Worm (Caenorhabditis elegans) whole organism, L3 larva: ENCODE measurements around the gene Y46G5A.29.

Experiments
- R02D3.7 ChIP-seq: fragments of 150-350 bp; optimal IDR thresholded peaks from 2 replicates; lab custom pipeline; 2014; ENCODE audit warnings: missing biosample characterization, missing genetic modification characterization
- ZK546.5 ChIP-seq: sonication (generic microtip); optimal IDR thresholded peaks from 2 replicates; lab custom pipeline; 2017; ENCODE audit warnings: missing biosample characterization, missing genetic modification characterization
- aly-2 ChIP-seq: fragments of 150-350 bp; optimal IDR thresholded peaks from 2 replicates; lab custom pipeline; 2014; ENCODE audit warnings: missing biosample characterization, missing genetic modification characterization
- ama-1 ChIP-seq: fragments of 150-350 bp; optimal IDR thresholded peaks from 2 replicates; lab custom pipeline; 2018
- ceh-16 ChIP-seq: sonication (generic microtip); optimal IDR thresholded peaks from 2 replicates; lab custom pipeline; 2017; ENCODE audit warnings: missing biosample characterization, missing genetic modification characterization
- ceh-28 ChIP-seq: fragments of 150-350 bp; optimal IDR thresholded peaks from 2 replicates; lab custom pipeline; 2014; ENCODE audit warnings: missing biosample characterization, missing genetic modification reagents, missing genetic modification characterization
- ceh-82 ChIP-seq: fragments of 150-350 bp; optimal IDR thresholded peaks from 2 replicates; lab custom pipeline; 2014; ENCODE audit warnings: missing biosample characterization, missing genetic modification characterization
- ceh-9 ChIP-seq: sonication (generic microtip); optimal IDR thresholded peaks from 2 replicates; lab custom pipeline; 2018; ENCODE audit warnings: missing biosample characterization, missing genetic modification characterization
- daf-12 ChIP-seq: fragments of 150-350 bp; optimal IDR thresholded peaks from 2 replicates; lab custom pipeline; 2014; ENCODE audit warnings: missing biosample characterization, missing genetic modification reagents, missing genetic modification characterization
- egl-27 ChIP-seq: sonication (generic microtip); optimal IDR thresholded peaks from 4 replicates; lab custom pipeline; 2017; ENCODE audit warnings: missing biosample characterization, missing genetic modification reagents, missing genetic modification characterization
- egl-5 ChIP-seq: fragments of 150-350 bp; optimal IDR thresholded peaks from 2 replicates; lab custom pipeline; 2017; ENCODE audit warnings: missing biosample characterization, missing genetic modification reagents, missing genetic modification characterization, inconsistent platforms
- elt-1 ChIP-seq: fragments of 150-350 bp; optimal IDR thresholded peaks from 2 replicates; lab custom pipeline; 2014; ENCODE audit warnings: missing biosample characterization, missing genetic modification characterization
- elt-2 ChIP-seq: sonication (generic microtip); optimal IDR thresholded peaks from 2 replicates; lab custom pipeline; 2016; ENCODE audit warnings: missing genetic modification reagents, mild to moderate bottlenecking, missing genetic modification characterization, missing compliant biosample characterization
- elt-3 ChIP-seq, 3 experiments: fragments of 150-350 bp in 1 of 3; sonication (generic microtip) in 2 of 3; optimal IDR thresholded peaks; 2 replicates in 2 of 3; 4 replicates in 1 of 3; lab custom pipeline; 2014 to 2017; ENCODE audit warnings: missing biosample characterization in 3 of 3, missing genetic modification characterization in 3 of 3
- eor-1 ChIP-seq, 2 experiments: fragments of 150-350 bp; optimal IDR thresholded peaks; 2 replicates each; lab custom pipeline; 2014 to 2018; ENCODE audit warnings: missing biosample characterization in 2 of 2, missing genetic modification characterization in 2 of 2
- fkh-10 ChIP-seq: sonication (generic microtip); optimal IDR thresholded peaks from 2 replicates; lab custom pipeline; 2017; ENCODE audit warnings: missing biosample characterization, missing genetic modification reagents, missing genetic modification characterization
- fkh-2 ChIP-seq: fragments of 150-350 bp; optimal IDR thresholded peaks from 2 replicates; lab custom pipeline; 2014; ENCODE audit warnings: missing biosample characterization, missing genetic modification reagents, missing genetic modification characterization
- fos-1 ChIP-seq: fragments of 150-350 bp; optimal IDR thresholded peaks from 2 replicates; lab custom pipeline; 2014; ENCODE audit warnings: missing biosample characterization, missing genetic modification characterization
- hmg-11 ChIP-seq: sonication (generic microtip); optimal IDR thresholded peaks from 2 replicates; lab custom pipeline; 2016; ENCODE audit warnings: missing genetic modification characterization, missing compliant biosample characterization
- jun-1 ChIP-seq: fragments of 150-350 bp; optimal IDR thresholded peaks from 2 replicates; lab custom pipeline; 2014; ENCODE audit warnings: missing biosample characterization, missing genetic modification reagents, missing genetic modification characterization
- lin-39 ChIP-seq: fragments of 150-350 bp; optimal IDR thresholded peaks from 2 replicates; lab custom pipeline; 2018; ENCODE audit warnings: missing biosample characterization, missing genetic modification reagents, missing genetic modification characterization
- lsy-12 ChIP-seq: sonication (generic microtip); optimal IDR thresholded peaks from 2 replicates; lab custom pipeline; 2016; ENCODE audit warnings: mild to moderate bottlenecking, missing genetic modification characterization, missing compliant biosample characterization
- mdl-1 ChIP-seq: fragments of 150-350 bp; optimal IDR thresholded peaks from 2 replicates; lab custom pipeline; 2014; ENCODE audit warnings: missing biosample characterization, missing genetic modification characterization
- mml-1 ChIP-seq: fragments of 150-350 bp; sonication (generic microtip); optimal IDR thresholded peaks from 3 replicates; lab custom pipeline; 2014; ENCODE audit warnings: missing biosample characterization, missing genetic modification characterization
- nhr-11 ChIP-seq: fragments of 150-350 bp; optimal IDR thresholded peaks from 2 replicates; lab custom pipeline; 2014; ENCODE audit warnings: missing biosample characterization, missing genetic modification characterization
- nhr-12 ChIP-seq: fragments of 150-350 bp; optimal IDR thresholded peaks from 2 replicates; lab custom pipeline; 2014; ENCODE audit warnings: missing biosample characterization, missing genetic modification characterization
- nhr-23 ChIP-seq: fragments of 150-350 bp; optimal IDR thresholded peaks from 2 replicates; lab custom pipeline; 2014; ENCODE audit warnings: missing biosample characterization, missing genetic modification reagents, missing genetic modification characterization
- nhr-237 ChIP-seq: fragments of 150-350 bp; optimal IDR thresholded peaks from 2 replicates; lab custom pipeline; 2014; ENCODE audit warnings: missing biosample characterization, missing genetic modification characterization
- nhr-25 ChIP-seq: sonication (generic microtip); optimal IDR thresholded peaks from 2 replicates; lab custom pipeline; 2017; ENCODE audit warnings: missing biosample characterization, missing genetic modification characterization
- nhr-28 ChIP-seq: fragments of 150-350 bp; optimal IDR thresholded peaks from 2 replicates; lab custom pipeline; 2014; ENCODE audit warnings: missing biosample characterization, missing genetic modification characterization
- nhr-43 ChIP-seq: sonication (generic microtip); optimal IDR thresholded peaks from 2 replicates; lab custom pipeline; 2016; ENCODE audit warnings: mild to moderate bottlenecking, missing genetic modification characterization, missing compliant biosample characterization; ENCODE audit not compliant: poor library complexity, severe bottlenecking
- nhr-76 ChIP-seq: fragments of 150-350 bp; sonication (generic microtip); optimal IDR thresholded peaks from 5 replicates; lab custom pipeline; 2014; ENCODE audit warnings: missing biosample characterization, missing genetic modification characterization
- nhr-77 ChIP-seq: fragments of 150-350 bp; optimal IDR thresholded peaks from 2 replicates; lab custom pipeline; 2014; ENCODE audit warnings: missing biosample characterization, missing genetic modification characterization
- pha-4 ChIP-seq: fragments of 150-350 bp; optimal IDR thresholded peaks from 2 replicates; lab custom pipeline; 2014; ENCODE audit warnings: missing biosample characterization, missing genetic modification reagents, missing genetic modification characterization
- pqm-1 ChIP-seq: fragments of 150-350 bp; optimal IDR thresholded peaks from 2 replicates; lab custom pipeline; 2017; ENCODE audit warnings: missing biosample characterization, missing genetic modification characterization, inconsistent platforms
- sea-2 ChIP-seq: fragments of 150-350 bp; sonication (generic microtip); optimal IDR thresholded peaks from 4 replicates; lab custom pipeline; 2014; ENCODE audit warnings: missing biosample characterization, missing genetic modification reagents, missing genetic modification characterization
- skn-1 ChIP-seq: fragments of 150-350 bp; optimal IDR thresholded peaks from 2 replicates; lab custom pipeline; 2014; ENCODE audit warnings: missing biosample characterization, missing genetic modification characterization
- snpc-4 ChIP-seq: fragments of 150-350 bp; optimal IDR thresholded peaks from 2 replicates; lab custom pipeline; 2014; ENCODE audit warnings: missing biosample characterization, missing genetic modification characterization
- unc-39 ChIP-seq: sonication (generic microtip); optimal IDR thresholded peaks from 4 replicates; lab custom pipeline; 2017; ENCODE audit warnings: missing biosample characterization, missing genetic modification characterization
- unc-62 ChIP-seq: fragments of 150-350 bp; sonication (generic microtip); optimal IDR thresholded peaks from 4 replicates; lab custom pipeline; 2014; ENCODE audit warnings: missing biosample characterization, missing genetic modification reagents, missing genetic modification characterization
- zag-1 ChIP-seq: fragments of 150-350 bp; optimal IDR thresholded peaks from 2 replicates; lab custom pipeline; 2014; ENCODE audit warnings: missing biosample characterization, missing genetic modification characterization
- ztf-11 ChIP-seq: fragments of 150-350 bp; optimal IDR thresholded peaks from 2 replicates; lab custom pipeline; 2014; ENCODE audit warnings: missing biosample characterization, missing genetic modification characterization
- ztf-4 ChIP-seq: fragments of 150-350 bp; optimal IDR thresholded peaks from 2 replicates; lab custom pipeline; 2014; ENCODE audit warnings: missing biosample characterization, missing genetic modification characterization

Gene Y46G5A.29

DNA sequence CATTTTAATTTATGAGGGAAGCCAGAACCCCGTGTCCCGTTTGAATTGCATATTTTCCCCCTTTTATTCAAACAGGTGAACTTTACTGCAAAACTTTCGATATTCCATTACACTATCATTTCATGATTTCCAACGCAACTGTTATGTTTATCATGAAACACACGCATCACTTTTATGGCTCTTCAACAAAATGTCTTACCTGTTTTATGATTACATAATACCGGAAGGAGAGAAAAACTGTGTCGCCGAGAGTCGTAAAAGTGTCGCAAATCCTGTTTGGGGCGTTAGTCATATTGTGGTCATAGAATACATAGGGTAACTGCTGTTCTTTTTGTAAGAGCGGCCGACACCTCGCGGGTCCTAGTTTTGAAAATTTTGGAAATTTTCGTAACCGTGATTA lies 36.4 kb downstream of the Y46G5A.29 start:
- TF ChIP-seq ztf-11 (tag; lab: Kevin White, UChicago) (no peak), R02D3.7 (tag; lab: Kevin White, UChicago) (no peak), unc-62 (GFP tag; lab: Kevin White, UChicago) (no peak), mml-1 (tag; lab: Kevin White, UChicago) (no peak), nhr-77 (no peak), nhr-11 (tag; lab: Kevin White, UChicago) (no peak), lin-39 (tag; lab: Kevin White, UChicago) (no peak), ama-1 (lab: Kevin White, UChicago) (no peak), skn-1 (no peak), ceh-9 (tag; lab: Kevin White, UChicago) (no peak), ceh-28 (no peak), aly-2 (tag; lab: Kevin White, UChicago) (no peak), fkh-10 (no peak), ztf-4 (tag; lab: Kevin White, UChicago) (no peak), egl-5 (no peak), fos-1 (tag; lab: Kevin White, UChicago) (no peak), ZK546.5 (no peak), pqm-1 (tag; lab: Kevin White, UChicago) (peak; percentile 18), zag-1 (tag; lab: Kevin White, UChicago) (no peak), mdl-1 (tag; lab: Kevin White, UChicago) (no peak), nhr-43 (tag; lab: Kevin White, UChicago) (no peak), elt-2 (tag; lab: Kevin White, UChicago) (peak; percentile 57), jun-1 (tag; lab: Kevin White, UChicago) (peak; percentile 26)

ce11 chrII:12895078-12895670 lies 39.2 kb downstream of the Y46G5A.29 start, which contains the start of the genes clec-62 and clec-63:
TSS of gene clec-62 (minus strand) at chrII:12895128.
TSS of gene clec-63 (plus strand) at chrII:12895638.
- TF ChIP-seq eor-1 (tag; optimal IDR thresholded peaks at IDR 0.05; lab: Kevin White, UChicago) (no peak), mdl-1 (tag; lab: Kevin White, UChicago) (no peak), nhr-43 (tag; lab: Kevin White, UChicago) (no peak), mml-1 (tag; lab: Kevin White, UChicago) (no peak), ceh-28 (no peak), snpc-4 (tag; lab: Kevin White, UChicago) (no peak), sea-2 (no peak), unc-39 (no peak), elt-2 (tag; lab: Kevin White, UChicago) (peak; percentile 96), hmg-11 (no peak), unc-62 (GFP tag; lab: Kevin White, UChicago) (no peak), lsy-12 (no peak), pha-4 (tag; lab: Kevin White, UChicago) (peak; percentile 39), elt-1 (tag; lab: Kevin White, UChicago) (no peak), nhr-23 (tag; lab: Kevin White, UChicago) (no peak), ceh-82 (no peak), ZK546.5 (no peak), ceh-16 (tag; lab: Kevin White, UChicago) (no peak), nhr-12 (no peak), egl-27 (no peak), ceh-9 (tag; lab: Kevin White, UChicago) (no peak), zag-1 (tag; lab: Kevin White, UChicago) (no peak), pqm-1 (tag; lab: Kevin White, UChicago) (peak; percentile 72), nhr-25 (no peak), jun-1 (tag; lab: Kevin White, UChicago) (peak; percentile 30), nhr-237 (tag; lab: Kevin White, UChicago) (no peak), fos-1 (tag; lab: Kevin White, UChicago) (no peak), fkh-2 (tag; lab: Kevin White, UChicago) (no peak), nhr-76 (no peak), nhr-77 (no peak), nhr-28 (no peak), fkh-10 (no peak)
- TF ChIP-seq, all 47 proteins: peak for 4

DNA sequence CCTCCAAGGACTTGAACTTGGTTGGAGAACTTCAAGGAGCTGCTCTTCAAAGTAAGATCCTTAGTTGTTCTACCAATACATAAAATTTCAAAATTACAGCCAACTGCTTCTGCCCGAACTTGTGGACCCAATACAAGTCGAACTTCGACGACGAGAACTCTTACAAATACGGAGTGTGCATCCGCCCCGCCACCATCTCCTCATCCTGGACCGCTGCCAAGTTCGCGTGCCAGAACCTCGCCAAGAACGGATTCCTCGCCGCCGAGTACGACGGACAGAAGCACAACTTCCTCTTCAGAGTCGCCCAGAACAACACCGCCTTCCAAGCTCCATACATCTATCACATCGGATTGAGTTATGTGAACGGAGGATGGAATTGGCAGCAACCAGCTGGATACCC lies 40.7 kb downstream of the Y46G5A.29 start:
- TF ChIP-seq pha-4 (tag; lab: Kevin White, UChicago), result no peak
- no peak for TF ChIP-seq ztf-4 (tag; lab: Kevin White, UChicago)
- TF ChIP-seq ztf-11 (tag; lab: Kevin White, UChicago), result no peak
- TF ChIP-seq elt-3 (tag; optimal IDR thresholded peaks at IDR 0.05; lab: Kevin White, UChicago), result no peak
- no peak for TF ChIP-seq skn-1
- no peak for TF ChIP-seq ceh-16 (tag; lab: Kevin White, UChicago)
- no peak for TF ChIP-seq nhr-11 (tag; lab: Kevin White, UChicago)
- no peak for TF ChIP-seq nhr-25
- TF ChIP-seq mml-1 (tag; lab: Kevin White, UChicago), result no peak
- no peak for TF ChIP-seq aly-2 (tag; lab: Kevin White, UChicago)
- no peak for TF ChIP-seq nhr-28
- no peak for TF ChIP-seq nhr-77
- no peak for TF ChIP-seq elt-2 (tag; lab: Kevin White, UChicago)
- no peak for TF ChIP-seq daf-12 (tag; lab: Kevin White, UChicago)
- TF ChIP-seq fkh-10, result no peak
